Comparison of ENCODE assay signal across 5 worm cellular contexts in the genomic region with DNA sequence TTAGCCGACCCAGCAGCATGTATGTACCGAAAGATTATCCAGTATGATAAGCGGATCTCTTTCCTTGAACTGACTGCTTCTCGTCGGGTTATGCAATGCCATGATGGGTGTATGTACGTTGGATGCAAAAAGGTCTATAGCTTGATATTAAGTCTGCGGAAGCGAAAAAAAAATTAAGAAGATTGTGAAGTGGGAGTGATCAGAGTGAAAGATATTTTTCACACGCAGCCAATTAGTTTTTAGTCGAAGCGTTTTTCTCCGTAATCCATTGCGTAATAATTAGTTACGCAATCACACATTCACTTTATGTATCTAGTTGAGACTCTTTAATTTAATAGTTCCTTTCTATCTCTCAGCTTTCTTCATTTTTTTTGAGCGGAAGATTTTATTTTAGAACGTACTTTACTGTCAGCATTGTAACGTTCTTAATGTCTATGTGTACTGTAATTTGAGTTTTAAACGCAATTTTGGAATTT.
A peak's percentile ranks its signal among the peaks of the same experiment; 100 is the strongest.
TF ChIP-seq lines count a peak whose summit lies in the region.

No protein-coding gene starts in this region.

TF ChIP-seq in whole organism, L1 larva, 84 proteins besides CTCF, POLR2A, EP300 and RAD21:
- no peak for TF ChIP-seq C16A3.4 (tag; optimal IDR thresholded peaks at IDR 0.05; lab: Kevin White, UChicago)
- peak; percentile 26 for TF ChIP-seq blmp-1 (tag; optimal IDR thresholded peaks at IDR 0.05; lab: Kevin White, UChicago)

TF ChIP-seq in whole organism, L2 larva, 48 proteins besides CTCF, POLR2A, EP300 and RAD21:
- TF ChIP-seq nhr-25 (tag; optimal IDR thresholded peaks at IDR 0.05; lab: Kevin White, UChicago) (peak; percentile 4), lin-39 (tag; optimal IDR thresholded peaks at IDR 0.05; lab: Kevin White, UChicago) (peak; percentile 7), crh-2 (tag; optimal IDR thresholded peaks at IDR 0.05; lab: Kevin White, UChicago) (no peak), peb-1 (tag; optimal IDR thresholded peaks at IDR 0.05; lab: Kevin White, UChicago) (no peak)

TF ChIP-seq in whole organism, L3 larva, 47 proteins besides CTCF, POLR2A, EP300 and RAD21:
- peak; percentile 7 for TF ChIP-seq elt-1 (tag; optimal IDR thresholded peaks at IDR 0.05; lab: Kevin White, UChicago)
- no peak for TF ChIP-seq lsy-12 (tag; optimal IDR thresholded peaks at IDR 0.05; lab: Kevin White, UChicago)
- TF ChIP-seq ztf-11 (tag; optimal IDR thresholded peaks at IDR 0.05; lab: Kevin White, UChicago) = no peak

TF ChIP-seq in whole organism, L4 larva, 104 proteins besides CTCF, POLR2A, EP300 and RAD21:
- TF ChIP-seq nhr-48 (tag; optimal IDR thresholded peaks at IDR 0.05; lab: Kevin White, UChicago) = peak; percentile 61
- no peak for TF ChIP-seq nhr-42 (GFP tag; IDR thresholded peaks at IDR 0.05; lab: Robert Waterston, UW)
- peak in 1 of 2 experiments; percentile 90 for TF ChIP-seq unc-62 (GFP tag; optimal IDR thresholded peaks at IDR 0.05 in 1 of 2; lab: Kevin White, UChicago)
- TF ChIP-seq unc-62 (tag; optimal IDR thresholded peaks at IDR 0.05; lab: Kevin White, UChicago) = no peak

TF ChIP-seq in whole organism, mixed stage, embryonic, 35 proteins besides CTCF, POLR2A, EP300 and RAD21:
- TF ChIP-seq mep-1 (tag; optimal IDR thresholded peaks at IDR 0.05; lab: Kevin White, UChicago) = no peak
- TF ChIP-seq zip-8 (tag; optimal IDR thresholded peaks at IDR 0.05; lab: Kevin White, UChicago) = peak; percentile 99
- TF ChIP-seq nhr-2 (tag; optimal IDR thresholded peaks at IDR 0.05; lab: Kevin White, UChicago) = no peak
- TF ChIP-seq cnd-1 (tag; optimal IDR thresholded peaks at IDR 0.05; lab: Kevin White, UChicago) = no peak
- peak; percentile 43 for TF ChIP-seq elt-1 (tag; optimal IDR thresholded peaks at IDR 0.05; lab: Kevin White, UChicago; ENCODE audit: borderline replicate concordance, insufficient read depth)
